Worm (Caenorhabditis elegans): Measurements from ENCODE around the gene sulp-2.

ce11 chrX:5628432-5628977 is 29.4 kb upstream of the sulp-2 start:
- peak; percentile 76 for TF ChIP-seq nhr-20 (tag; optimal IDR thresholded peaks at IDR 0.05)
- TF ChIP-seq nhr-19 (GFP tag; conservative IDR thresholded peaks at IDR 0.05) = peak; percentile 19; the same call in 1 of the 2 replicates
- peak; percentile 39 for TF ChIP-seq lin-14 (GFP tag; optimal IDR thresholded peaks at IDR 0.05)
- no peak for TF ChIP-seq egl-13 (tag; optimal IDR thresholded peaks at IDR 0.05)
- TF ChIP-seq ztf-11 (tag; optimal IDR thresholded peaks at IDR 0.05) = no peak
- TF ChIP-seq unc-62 (GFP tag; optimal IDR thresholded peaks at IDR 0.05) = no peak
- TF ChIP-seq ceh-90 (tag; optimal IDR thresholded peaks at IDR 0.05) = no peak
- no peak for TF ChIP-seq elt-2 (tag; optimal IDR thresholded peaks at IDR 0.05)
- no peak for TF ChIP-seq aha-1 (tag; optimal IDR thresholded peaks at IDR 0.05)
- no peak for TF ChIP-seq nhr-12 (tag; optimal IDR thresholded peaks at IDR 0.05)
- TF ChIP-seq nhr-90 (tag; optimal IDR thresholded peaks at IDR 0.05; ENCODE audit: poor library complexity) = peak; percentile 27

Data from whole organism, L1 larva.